Worm (Caenorhabditis elegans) whole organism, L4/young adult: Measurements from ENCODE around the gene Y59A8B.12.

ENCODE experiments used
- W03F9.2 ChIP-seq: fragments of 150-350 bp; optimal IDR thresholded peaks from 2 replicates; lab custom pipeline; 2014; ENCODE audit warnings: missing biosample characterization, missing genetic modification characterization
- dao-5 ChIP-seq: sonication (generic microtip); optimal IDR thresholded peaks from 2 replicates; lab custom pipeline; 2016; ENCODE audit warnings: missing genotype, missing genetic modification characterization, moderate library complexity, missing compliant biosample characterization
- him-1 ChIP-seq: sonication (generic microtip); optimal IDR thresholded peaks from 2 replicates; lab custom pipeline; 2016; ENCODE audit warnings: missing genotype, missing genetic modification reagents, missing genetic modification characterization, missing compliant biosample characterization

Y59A8B.12 gene

DNA sequence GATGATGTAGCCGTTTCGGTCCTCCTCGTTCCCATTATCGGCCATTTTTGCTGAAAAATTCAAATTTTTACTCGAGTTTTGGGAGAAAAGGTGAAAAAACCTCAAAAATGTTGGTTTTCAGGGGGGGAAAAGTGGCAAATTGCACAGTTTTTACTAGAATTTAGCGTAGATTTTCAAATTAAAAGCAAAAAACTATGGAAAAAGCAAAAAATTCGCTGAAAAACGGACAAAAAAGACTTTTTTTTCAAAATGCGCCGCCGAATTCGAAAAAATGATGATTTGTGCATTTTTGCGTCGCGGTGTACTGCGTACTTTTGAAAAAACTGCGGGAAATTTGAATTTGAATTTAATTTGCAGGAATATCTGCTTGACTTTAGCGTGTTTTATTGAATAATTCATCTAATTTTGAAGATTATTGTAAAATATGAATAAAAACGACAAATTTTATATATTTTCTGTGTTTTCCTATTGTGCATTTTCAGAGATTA lies at the start of gene Y59A8B.12:
Gene Y59A8B.12 (minus strand): TSS at position 51 of the 488 bp plus-strand sequence.
- no peak for TF ChIP-seq him-1 (tag; lab: Kevin White, UChicago)

ce11 chrV:18134378-18134777 lies 48.4 kb upstream of the Y59A8B.12 start, which contains the start of gene Y37H2A.7:
Gene Y37H2A.7, minus strand, starts transcription at chrV:18134478.
- TF ChIP-seq W03F9.2 (tag; lab: Kevin White, UChicago) (no peak), dao-5 (tag; lab: Kevin White, UChicago) (no peak), him-1 (tag; lab: Kevin White, UChicago) (no peak)

- no peak for TF ChIP-seq dao-5 (tag; lab: Kevin White, UChicago)
- TF ChIP-seq W03F9.2 (tag; lab: Kevin White, UChicago) = no peak
- no peak for TF ChIP-seq him-1 (tag; lab: Kevin White, UChicago)
Observed at ce11 chrV:18133177-18133576, 47.2 kb upstream of the Y59A8B.12 start, which contains the start of gene Y37H2A.18. Gene Y37H2A.18, minus strand, starts transcription at chrV:18133277.

- TF ChIP-seq dao-5 (tag; lab: Kevin White, UChicago) = no peak
- TF ChIP-seq him-1 (tag; lab: Kevin White, UChicago) = no peak
- TF ChIP-seq W03F9.2 (tag; lab: Kevin White, UChicago) = no peak
Observed at ce11 chrV:18131049-18131448, 45.0 kb upstream of the Y59A8B.12 start, which contains the start of gene Y37H2A.12. Gene Y37H2A.12, minus strand, starts transcription at chrV:18131129.

DNA sequence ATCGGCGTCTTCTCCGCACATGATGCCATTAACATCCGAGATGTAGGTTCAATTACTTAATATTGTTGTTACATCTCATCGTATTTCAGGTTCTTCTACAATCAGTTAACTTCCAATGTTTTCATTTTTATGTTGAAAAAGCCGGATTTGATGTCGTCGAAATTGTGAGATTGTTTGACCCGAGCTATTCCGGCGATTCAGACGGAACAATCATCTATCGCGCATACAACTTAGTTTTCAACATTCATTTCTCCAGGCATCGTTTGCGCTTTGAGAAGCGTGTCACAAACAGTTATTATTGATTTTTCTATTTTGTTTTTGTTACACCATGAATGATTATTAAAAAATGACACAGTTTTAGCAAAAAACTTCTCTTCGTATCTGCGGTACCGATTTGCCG lies 42.5 kb upstream of the Y59A8B.12 start:
- TF ChIP-seq him-1 (tag; lab: Kevin White, UChicago) (no peak), W03F9.2 (tag; lab: Kevin White, UChicago) (no peak), dao-5 (tag; lab: Kevin White, UChicago) (no peak)

DNA sequence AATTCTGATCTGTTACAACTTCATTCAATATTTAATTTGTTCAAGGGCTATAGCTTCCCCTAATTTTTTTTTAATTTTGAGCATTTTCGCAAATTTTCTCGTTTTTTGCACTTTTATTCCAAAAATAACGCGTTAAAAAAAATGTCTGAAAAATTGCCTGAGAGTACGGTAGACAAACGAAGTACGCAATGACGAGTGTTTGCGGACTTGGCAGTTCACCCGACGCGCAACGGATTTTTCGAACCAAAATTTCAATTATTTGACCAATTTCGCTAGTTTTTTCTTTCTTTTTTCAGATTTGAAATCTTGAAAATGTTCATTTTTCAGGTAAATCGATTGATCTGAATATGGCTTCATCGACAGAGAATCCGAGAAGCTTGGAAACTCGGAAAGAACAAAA lies 41.2 kb upstream of the Y59A8B.12 start, which contains the start of gene fbxa-211:
Gene fbxa-211 (plus strand): TSS at position 328 of the 400 bp plus-strand sequence.
- no peak for TF ChIP-seq him-1 (tag; lab: Kevin White, UChicago)
- no peak for TF ChIP-seq dao-5 (tag; lab: Kevin White, UChicago)
- no peak for TF ChIP-seq W03F9.2 (tag; lab: Kevin White, UChicago)

DNA sequence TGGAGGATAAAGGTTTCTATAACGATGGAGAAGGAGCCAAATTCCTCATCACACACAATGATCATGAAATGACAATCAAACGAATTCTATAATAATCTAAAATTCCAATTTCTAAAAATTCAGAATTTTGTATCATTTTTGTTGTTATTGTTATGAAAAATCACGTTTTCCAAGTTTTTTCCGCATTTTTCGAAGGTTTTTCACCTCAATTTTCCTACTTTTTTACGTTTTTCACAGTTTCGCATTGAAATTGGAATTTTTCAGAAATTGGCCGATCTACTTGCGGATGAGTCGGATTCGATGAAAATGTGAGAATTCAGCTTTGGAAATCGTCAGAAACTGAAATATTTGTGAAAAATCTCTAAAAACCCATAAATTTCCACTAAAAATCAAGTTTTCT lies 39.1 kb upstream of the Y59A8B.12 start, which contains the start of gene fbxa-210:
Gene fbxa-210 (plus strand): TSS at position 301 of the 400 bp plus-strand sequence.
- TF ChIP-seq him-1 (tag; lab: Kevin White, UChicago) (no peak), W03F9.2 (tag; lab: Kevin White, UChicago) (no peak), dao-5 (tag; lab: Kevin White, UChicago) (no peak)

- TF ChIP-seq W03F9.2 (tag; lab: Kevin White, UChicago) = no peak
Observed at ce11 chrV:18123639-18124038, 37.6 kb upstream of the Y59A8B.12 start, which contains the start of gene fbxa-107. Gene fbxa-107, plus strand, starts transcription at chrV:18123939.

DNA sequence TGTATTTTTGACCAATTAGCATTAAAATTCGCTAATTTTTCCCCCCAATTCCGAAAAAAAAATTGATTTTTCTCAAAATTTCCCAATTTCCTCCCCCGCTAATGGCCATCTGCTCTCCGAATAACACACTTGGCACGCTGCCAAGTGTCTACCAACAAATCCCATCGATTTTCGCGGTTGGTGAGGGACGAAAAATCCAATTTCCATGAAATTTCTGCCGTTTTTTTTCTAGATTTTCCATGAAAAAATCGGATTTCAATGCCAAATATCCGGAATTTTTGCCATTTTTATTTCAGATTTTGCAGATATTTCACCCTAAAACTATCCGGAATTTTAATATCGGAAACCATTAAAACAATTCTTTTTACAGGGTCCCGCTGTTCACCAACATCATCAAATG lies 23.4 kb upstream of the Y59A8B.12 start:
- TF ChIP-seq W03F9.2 (tag; lab: Kevin White, UChicago) (no peak), him-1 (tag; lab: Kevin White, UChicago) (no peak), dao-5 (tag; lab: Kevin White, UChicago) (no peak)

DNA sequence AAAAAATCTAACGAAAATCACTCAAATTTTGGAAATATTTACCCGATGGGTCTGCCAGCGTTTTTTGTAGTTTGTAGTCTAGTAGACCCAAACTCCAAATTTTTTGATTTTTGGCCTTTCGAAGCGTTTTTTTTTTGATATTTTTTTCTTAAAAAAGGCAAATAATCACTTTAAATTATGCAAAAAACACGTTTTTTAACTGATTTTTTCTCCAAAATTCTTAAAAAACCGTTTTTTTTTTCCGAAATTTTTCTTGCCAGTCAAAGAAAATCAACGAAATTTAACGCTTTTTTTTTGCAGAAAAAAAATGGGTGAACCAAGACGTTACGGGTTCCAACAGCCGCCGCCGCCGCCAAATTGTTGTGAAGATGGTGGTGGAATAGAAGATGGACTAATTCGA lies 21.9 kb upstream of the Y59A8B.12 start, which contains the start of gene Y37H2A.1:
Gene Y37H2A.1 (plus strand): TSS at position 301 of the 400 bp plus-strand sequence.
- TF ChIP-seq him-1 (tag; lab: Kevin White, UChicago) (no peak), dao-5 (tag; lab: Kevin White, UChicago) (no peak), W03F9.2 (tag; lab: Kevin White, UChicago) (no peak)

ce11 chrV:18106055-18106454 lies 20.0 kb upstream of the Y59A8B.12 start:
- no peak for TF ChIP-seq W03F9.2 (tag; lab: Kevin White, UChicago)
- TF ChIP-seq him-1 (tag; lab: Kevin White, UChicago) = no peak
- no peak for TF ChIP-seq dao-5 (tag; lab: Kevin White, UChicago)

- TF ChIP-seq him-1 (tag; lab: Kevin White, UChicago) (no peak), dao-5 (tag; lab: Kevin White, UChicago) (no peak), W03F9.2 (tag; lab: Kevin White, UChicago) (no peak)
Observed at ce11 chrV:18098387-18098786, 12.4 kb upstream of the Y59A8B.12 start, which contains the start of gene par-4. Gene par-4, plus strand, starts transcription at chrV:18098687.

ce11 chrV:18093941-18094340 lies 7.9 kb upstream of the Y59A8B.12 start:
- TF ChIP-seq him-1 (tag; lab: Kevin White, UChicago) = no peak
- TF ChIP-seq W03F9.2 (tag; lab: Kevin White, UChicago) = no peak
- TF ChIP-seq dao-5 (tag; lab: Kevin White, UChicago) = no peak

- TF ChIP-seq him-1 (tag; lab: Kevin White, UChicago) = no peak
- no peak for TF ChIP-seq W03F9.2 (tag; lab: Kevin White, UChicago)
- TF ChIP-seq dao-5 (tag; lab: Kevin White, UChicago) = no peak
Observed at ce11 chrV:18091216-18091615, 5.2 kb upstream of the Y59A8B.12 start.
